Worm (Caenorhabditis elegans) whole organism, L3 larva: ENCODE data around the gene F44G4.3.

Experiments used
- ZK546.5 ChIP-seq: sonication (generic microtip); optimal IDR thresholded peaks from 2 replicates; lab custom pipeline; 2017; ENCODE audit warnings: missing biosample characterization, missing genetic modification characterization
- ama-1 ChIP-seq: fragments of 150-350 bp; optimal IDR thresholded peaks from 2 replicates; lab custom pipeline; 2018
- ceh-16 ChIP-seq: sonication (generic microtip); optimal IDR thresholded peaks from 2 replicates; lab custom pipeline; 2017; ENCODE audit warnings: missing biosample characterization, missing genetic modification characterization
- ceh-28 ChIP-seq: fragments of 150-350 bp; optimal IDR thresholded peaks from 2 replicates; lab custom pipeline; 2014; ENCODE audit warnings: missing biosample characterization, missing genetic modification reagents, missing genetic modification characterization
- ceh-82 ChIP-seq: fragments of 150-350 bp; optimal IDR thresholded peaks from 2 replicates; lab custom pipeline; 2014; ENCODE audit warnings: missing biosample characterization, missing genetic modification characterization
- ceh-9 ChIP-seq: sonication (generic microtip); optimal IDR thresholded peaks from 2 replicates; lab custom pipeline; 2018; ENCODE audit warnings: missing biosample characterization, missing genetic modification characterization
- daf-12 ChIP-seq: fragments of 150-350 bp; optimal IDR thresholded peaks from 2 replicates; lab custom pipeline; 2014; ENCODE audit warnings: missing biosample characterization, missing genetic modification reagents, missing genetic modification characterization
- egl-27 ChIP-seq: sonication (generic microtip); optimal IDR thresholded peaks from 4 replicates; lab custom pipeline; 2017; ENCODE audit warnings: missing biosample characterization, missing genetic modification reagents, missing genetic modification characterization
- elt-1 ChIP-seq: fragments of 150-350 bp; optimal IDR thresholded peaks from 2 replicates; lab custom pipeline; 2014; ENCODE audit warnings: missing biosample characterization, missing genetic modification characterization
- elt-2 ChIP-seq: sonication (generic microtip); optimal IDR thresholded peaks from 2 replicates; lab custom pipeline; 2016; ENCODE audit warnings: missing genetic modification reagents, mild to moderate bottlenecking, missing genetic modification characterization, missing compliant biosample characterization
- eor-1 ChIP-seq, 2 experiments: fragments of 150-350 bp; optimal IDR thresholded peaks; 2 replicates each; lab custom pipeline; 2014 to 2018; ENCODE audit warnings: missing biosample characterization in 2 of 2, missing genetic modification characterization in 2 of 2
- fkh-10 ChIP-seq: sonication (generic microtip); optimal IDR thresholded peaks from 2 replicates; lab custom pipeline; 2017; ENCODE audit warnings: missing biosample characterization, missing genetic modification reagents, missing genetic modification characterization
- fkh-2 ChIP-seq: fragments of 150-350 bp; optimal IDR thresholded peaks from 2 replicates; lab custom pipeline; 2014; ENCODE audit warnings: missing biosample characterization, missing genetic modification reagents, missing genetic modification characterization
- hmg-11 ChIP-seq: sonication (generic microtip); optimal IDR thresholded peaks from 2 replicates; lab custom pipeline; 2016; ENCODE audit warnings: missing genetic modification characterization, missing compliant biosample characterization
- jun-1 ChIP-seq: fragments of 150-350 bp; optimal IDR thresholded peaks from 2 replicates; lab custom pipeline; 2014; ENCODE audit warnings: missing biosample characterization, missing genetic modification reagents, missing genetic modification characterization
- lsy-12 ChIP-seq: sonication (generic microtip); optimal IDR thresholded peaks from 2 replicates; lab custom pipeline; 2016; ENCODE audit warnings: mild to moderate bottlenecking, missing genetic modification characterization, missing compliant biosample characterization
- mdl-1 ChIP-seq: fragments of 150-350 bp; optimal IDR thresholded peaks from 2 replicates; lab custom pipeline; 2014; ENCODE audit warnings: missing biosample characterization, missing genetic modification characterization
- mml-1 ChIP-seq: fragments of 150-350 bp; sonication (generic microtip); optimal IDR thresholded peaks from 3 replicates; lab custom pipeline; 2014; ENCODE audit warnings: missing biosample characterization, missing genetic modification characterization
- nfya-1 ChIP-seq: sonication (generic microtip); optimal IDR thresholded peaks from 2 replicates; lab custom pipeline; 2017; ENCODE audit warnings: missing genetic modification characterization, mild to moderate bottlenecking, missing compliant biosample characterization, antibody characterized with exemption, moderate library complexity; ENCODE audit not compliant: insufficient read depth
- nhr-11 ChIP-seq: fragments of 150-350 bp; optimal IDR thresholded peaks from 2 replicates; lab custom pipeline; 2014; ENCODE audit warnings: missing biosample characterization, missing genetic modification characterization
- nhr-12 ChIP-seq: fragments of 150-350 bp; optimal IDR thresholded peaks from 2 replicates; lab custom pipeline; 2014; ENCODE audit warnings: missing biosample characterization, missing genetic modification characterization
- nhr-23 ChIP-seq: fragments of 150-350 bp; optimal IDR thresholded peaks from 2 replicates; lab custom pipeline; 2014; ENCODE audit warnings: missing biosample characterization, missing genetic modification reagents, missing genetic modification characterization
- nhr-237 ChIP-seq: fragments of 150-350 bp; optimal IDR thresholded peaks from 2 replicates; lab custom pipeline; 2014; ENCODE audit warnings: missing biosample characterization, missing genetic modification characterization
- nhr-25 ChIP-seq: sonication (generic microtip); optimal IDR thresholded peaks from 2 replicates; lab custom pipeline; 2017; ENCODE audit warnings: missing biosample characterization, missing genetic modification characterization
- nhr-43 ChIP-seq: sonication (generic microtip); optimal IDR thresholded peaks from 2 replicates; lab custom pipeline; 2016; ENCODE audit warnings: mild to moderate bottlenecking, missing genetic modification characterization, missing compliant biosample characterization; ENCODE audit not compliant: poor library complexity, severe bottlenecking
- nhr-67 ChIP-seq: fragments of 150-350 bp; optimal IDR thresholded peaks from 2 replicates; lab custom pipeline; 2014; ENCODE audit warnings: missing biosample characterization, missing genetic modification characterization
- nhr-76 ChIP-seq: fragments of 150-350 bp; sonication (generic microtip); optimal IDR thresholded peaks from 5 replicates; lab custom pipeline; 2014; ENCODE audit warnings: missing biosample characterization, missing genetic modification characterization
- pha-4 ChIP-seq: fragments of 150-350 bp; optimal IDR thresholded peaks from 2 replicates; lab custom pipeline; 2014; ENCODE audit warnings: missing biosample characterization, missing genetic modification reagents, missing genetic modification characterization
- pqm-1 ChIP-seq: fragments of 150-350 bp; optimal IDR thresholded peaks from 2 replicates; lab custom pipeline; 2017; ENCODE audit warnings: missing biosample characterization, missing genetic modification characterization, inconsistent platforms
- sea-2 ChIP-seq: fragments of 150-350 bp; sonication (generic microtip); optimal IDR thresholded peaks from 4 replicates; lab custom pipeline; 2014; ENCODE audit warnings: missing biosample characterization, missing genetic modification reagents, missing genetic modification characterization
- snpc-4 ChIP-seq: fragments of 150-350 bp; optimal IDR thresholded peaks from 2 replicates; lab custom pipeline; 2014; ENCODE audit warnings: missing biosample characterization, missing genetic modification characterization
- tbx-2 ChIP-seq: sonication (generic microtip); optimal IDR thresholded peaks from 2 replicates; lab custom pipeline; 2016; ENCODE audit warnings: mild to moderate bottlenecking, missing genetic modification characterization, missing compliant biosample characterization
- unc-39 ChIP-seq: sonication (generic microtip); optimal IDR thresholded peaks from 4 replicates; lab custom pipeline; 2017; ENCODE audit warnings: missing biosample characterization, missing genetic modification characterization
- unc-62 ChIP-seq: fragments of 150-350 bp; sonication (generic microtip); optimal IDR thresholded peaks from 4 replicates; lab custom pipeline; 2014; ENCODE audit warnings: missing biosample characterization, missing genetic modification reagents, missing genetic modification characterization
- zag-1 ChIP-seq: fragments of 150-350 bp; optimal IDR thresholded peaks from 2 replicates; lab custom pipeline; 2014; ENCODE audit warnings: missing biosample characterization, missing genetic modification characterization
- ztf-11 ChIP-seq: fragments of 150-350 bp; optimal IDR thresholded peaks from 2 replicates; lab custom pipeline; 2014; ENCODE audit warnings: missing biosample characterization, missing genetic modification characterization
- ztf-4 ChIP-seq: fragments of 150-350 bp; optimal IDR thresholded peaks from 2 replicates; lab custom pipeline; 2014; ENCODE audit warnings: missing biosample characterization, missing genetic modification characterization

The F44G4.3 gene

ce11 chrII:8990267-8990666, 7.2 kb downstream of the F44G4.3 start:
- TF ChIP-seq nhr-25 (no peak), mml-1 (no peak), mdl-1 (no peak), unc-39 (tag; lab: Kevin White, UChicago) (no peak), ZK546.5 (tag; lab: Kevin White, UChicago) (no peak), sea-2 (GFP tag; lab: Kevin White, UChicago) (no peak), nhr-67 (no peak), ama-1 (no peak), unc-62 (no peak), nhr-23 (tag; lab: Kevin White, UChicago) (no peak), pha-4 (tag; lab: Kevin White, UChicago) (peak; percentile 65), pqm-1 (tag; lab: Kevin White, UChicago) (peak; percentile 38), nhr-43 (tag; lab: Kevin White, UChicago) (no peak), eor-1 (tag; optimal IDR thresholded peaks at IDR 0.05; lab: Kevin White, UChicago) (no peak), fkh-10 (GFP tag; lab: Kevin White, UChicago) (no peak), ztf-11 (tag; lab: Kevin White, UChicago) (no peak), jun-1 (tag; lab: Kevin White, UChicago) (peak; percentile 28), nhr-12 (no peak), ceh-16 (tag; lab: Kevin White, UChicago) (no peak), nfya-1 (tag; lab: Kevin White, UChicago) (no peak), snpc-4 (tag; lab: Kevin White, UChicago) (no peak), elt-1 (no peak), nhr-11 (no peak), ceh-9 (tag; lab: Kevin White, UChicago) (no peak), elt-2 (tag; lab: Kevin White, UChicago) (peak; percentile 43), lsy-12 (tag; lab: Kevin White, UChicago) (no peak), fkh-2 (tag; lab: Kevin White, UChicago) (no peak), ztf-4 (tag; lab: Kevin White, UChicago) (no peak)

- TF ChIP-seq pqm-1 (tag; lab: Kevin White, UChicago) (peak; percentile 21), nhr-67 (no peak), zag-1 (no peak), ZK546.5 (tag; lab: Kevin White, UChicago) (no peak), nhr-237 (tag; lab: Kevin White, UChicago) (no peak), ceh-16 (tag; lab: Kevin White, UChicago) (no peak), sea-2 (GFP tag; lab: Kevin White, UChicago) (no peak), ceh-82 (no peak), jun-1 (tag; lab: Kevin White, UChicago) (no peak), egl-27 (tag; lab: Kevin White, UChicago) (no peak), lsy-12 (tag; lab: Kevin White, UChicago) (no peak), tbx-2 (tag; lab: Kevin White, UChicago) (no peak), nhr-25 (no peak), elt-2 (tag; lab: Kevin White, UChicago) (peak; percentile 12), pha-4 (tag; lab: Kevin White, UChicago) (peak; percentile 20), eor-1 (tag; optimal IDR thresholded peaks at IDR 0.05; lab: Kevin White, UChicago) (no peak)
- TF ChIP-seq, all 47 proteins: peak for 3
These were observed 8.0 kb downstream of the F44G4.3 start, which contains the start of gene C18E9.9 for ce11 chrII:8989444-8989843. TSS of gene C18E9.9 (minus strand) at chrII:8989544.

ce11 chrII:8987962-8988361, 9.5 kb downstream of the F44G4.3 start, which contains the start of gene C18E9.8:
TSS of gene C18E9.8 (minus strand) at chrII:8988062.
- TF ChIP-seq daf-12 (tag; lab: Kevin White, UChicago): no peak
- peak; percentile 36 for TF ChIP-seq elt-2 (tag; lab: Kevin White, UChicago)

- TF ChIP-seq zag-1 (no peak), ceh-28 (tag; lab: Kevin White, UChicago) (no peak), fkh-2 (tag; lab: Kevin White, UChicago) (no peak), eor-1 (tag; optimal IDR thresholded peaks at IDR 0.05; lab: Kevin White, UChicago) (no peak), nhr-76 (tag; lab: Kevin White, UChicago) (no peak), mml-1 (no peak), fkh-10 (GFP tag; lab: Kevin White, UChicago) (no peak), sea-2 (GFP tag; lab: Kevin White, UChicago) (no peak), hmg-11 (tag; lab: Kevin White, UChicago) (no peak), ztf-11 (tag; lab: Kevin White, UChicago) (no peak), nhr-237 (tag; lab: Kevin White, UChicago) (no peak), mdl-1 (no peak), ztf-4 (tag; lab: Kevin White, UChicago) (no peak), unc-39 (tag; lab: Kevin White, UChicago) (no peak), elt-2 (tag; lab: Kevin White, UChicago) (no peak), nhr-12 (no peak), ama-1 (no peak)
These were observed 14.8 kb downstream of the F44G4.3 start, which contains the start of gene C18E9.7 for ce11 chrII:8982683-8983082. TSS of gene C18E9.7 (minus strand) at chrII:8982783.
